Worm (Caenorhabditis elegans): ENCODE data around the gene F49E12.8.

Gene F49E12.8

DNA sequence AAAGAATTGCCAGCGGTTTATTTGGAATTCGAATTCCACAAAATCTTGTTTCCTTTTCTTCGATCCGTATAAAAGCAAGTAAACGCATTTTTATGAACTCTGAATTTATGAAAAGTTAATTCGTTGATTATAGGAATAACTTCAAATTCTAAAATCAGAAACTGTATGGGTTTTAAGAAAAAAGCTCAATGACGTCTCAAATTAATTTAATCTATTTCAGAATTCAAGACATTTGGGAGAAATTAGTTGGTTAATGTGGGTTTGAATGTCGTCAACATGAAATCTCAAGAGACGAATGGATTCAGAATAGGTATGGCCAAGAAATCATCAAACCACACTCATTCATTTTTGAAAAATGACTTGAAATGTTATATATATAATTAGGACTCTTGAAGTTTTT is 1.9 kb upstream of the F49E12.8 start, which contains the start of gene F49E12.7:
F49E12.7 (minus strand) TSS at position 101 of the 400 bp plus-strand sequence.
- TF ChIP-seq nhr-12 (tag; optimal IDR thresholded peaks at IDR 0.05) (no peak), sptf-1 (tag; optimal IDR thresholded peaks at IDR 0.05) (no peak)

DNA sequence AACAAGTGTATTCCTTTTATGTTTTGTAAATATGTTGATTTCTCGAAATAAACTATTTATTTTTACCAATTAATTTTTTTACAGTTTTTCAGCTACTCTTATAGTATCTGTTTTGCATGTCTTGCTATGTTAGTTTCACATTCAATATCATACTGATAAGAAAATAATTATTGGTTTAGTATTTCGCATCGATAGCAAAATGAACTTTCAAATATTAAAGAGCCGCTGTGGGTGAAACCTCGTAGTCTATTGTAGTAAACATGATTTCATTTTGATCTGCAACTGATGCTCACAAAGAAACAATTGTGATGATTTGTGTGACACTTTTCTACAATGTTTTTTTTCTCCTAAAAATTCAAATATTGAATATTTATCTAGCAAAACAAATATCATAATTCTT is 1.9 kb downstream of the F49E12.8 start:
- TF ChIP-seq nhr-28 (tag; optimal IDR thresholded peaks at IDR 0.05) = no peak

DNA sequence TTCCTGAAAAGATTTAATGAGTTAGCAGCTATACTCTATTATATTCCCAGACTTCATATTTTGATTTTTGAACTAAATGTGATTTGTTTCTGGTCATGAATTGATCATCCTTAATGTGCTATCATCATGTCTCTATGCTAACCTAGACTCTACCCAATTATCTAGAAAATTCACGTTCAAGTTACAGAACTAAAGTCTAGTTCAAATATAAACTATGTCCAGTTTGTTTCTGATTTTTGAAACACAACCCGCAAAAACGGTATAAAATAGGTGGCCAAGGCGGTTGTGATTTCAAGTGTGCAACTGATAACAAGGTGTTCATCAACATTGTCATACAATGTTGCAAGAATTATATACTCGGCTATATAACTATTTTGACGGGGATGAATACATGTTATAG is 3.4 kb downstream of the F49E12.8 start, which contains the start of gene F49E12.10:
F49E12.10 (plus strand) TSS at position 301 of the 400 bp plus-strand sequence.
- TF ChIP-seq ceh-83 (GFP tag; optimal IDR thresholded peaks at IDR 0.05) = no peak
- no peak for TF ChIP-seq ham-2 (GFP tag; optimal IDR thresholded peaks at IDR 0.05)
- no peak for TF ChIP-seq drap-1 (GFP tag; optimal IDR thresholded peaks at IDR 0.05)
- TF ChIP-seq elt-1 (tag; optimal IDR thresholded peaks at IDR 0.05; ENCODE audit: borderline replicate concordance, insufficient read depth) = no peak
- no peak for TF ChIP-seq nhr-2 (tag; optimal IDR thresholded peaks at IDR 0.05)
- TF ChIP-seq sptf-1 (tag; optimal IDR thresholded peaks at IDR 0.05) = no peak
- TF ChIP-seq nhr-76 (tag; optimal IDR thresholded peaks at IDR 0.05) = no peak
- no peak for TF ChIP-seq tbx-8 (GFP tag; optimal IDR thresholded peaks at IDR 0.05)
- TF ChIP-seq sem-2 (GFP tag; optimal IDR thresholded peaks at IDR 0.05) = no peak
- TF ChIP-seq unc-62 (GFP tag; optimal IDR thresholded peaks at IDR 0.05) = no peak
- no peak for TF ChIP-seq nhr-28 (tag; optimal IDR thresholded peaks at IDR 0.05)
- TF ChIP-seq snpc-4 (tag; optimal IDR thresholded peaks at IDR 0.05) = no peak
- no peak for TF ChIP-seq zip-8 (tag; optimal IDR thresholded peaks at IDR 0.05)
- TF ChIP-seq hlh-1 (tag; optimal IDR thresholded peaks at IDR 0.05) = no peak
- no peak for TF ChIP-seq ces-1 (GFP tag; optimal IDR thresholded peaks at IDR 0.05)
- TF ChIP-seq ztf-11 (tag; optimal IDR thresholded peaks at IDR 0.05) = no peak
- no peak for TF ChIP-seq mls-2 (tag; optimal IDR thresholded peaks at IDR 0.05)
- no peak for TF ChIP-seq cnd-1 (tag; optimal IDR thresholded peaks at IDR 0.05)
- no peak for TF ChIP-seq M03D4.4 (tag; optimal IDR thresholded peaks at IDR 0.05)

DNA sequence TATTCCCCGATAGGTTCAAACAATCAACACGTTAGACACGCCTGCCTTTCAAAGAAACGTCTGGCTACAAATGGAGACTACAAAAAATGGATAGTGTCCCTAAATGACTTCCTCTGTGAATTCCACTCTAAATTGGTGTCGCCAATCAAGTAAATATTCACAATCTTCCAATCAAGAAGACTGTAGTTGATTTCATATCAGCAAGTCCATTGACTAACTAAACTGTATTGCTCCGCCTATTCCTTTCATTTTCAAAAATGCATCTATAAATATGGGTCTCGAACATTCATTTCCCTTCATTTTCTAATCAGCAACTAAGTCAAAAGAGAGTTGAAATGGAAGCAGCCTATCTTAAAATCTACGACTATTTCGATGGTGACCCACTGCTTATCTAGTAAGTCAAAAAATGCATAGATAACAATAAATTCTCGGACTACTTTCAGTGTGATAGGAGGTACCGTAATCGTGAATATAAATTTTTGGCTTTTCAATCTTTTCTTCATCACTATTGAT is 6.0 kb downstream of the F49E12.8 start, which contains the start of gene drd-1:
drd-1 (plus strand) TSS at position 51 of the 513 bp plus-strand sequence.
- no peak for TF ChIP-seq unc-39 (tag; optimal IDR thresholded peaks at IDR 0.05)
- no peak for TF ChIP-seq zip-8 (tag; optimal IDR thresholded peaks at IDR 0.05)
- TF ChIP-seq ceh-39 (tag; optimal IDR thresholded peaks at IDR 0.05) = no peak
- TF ChIP-seq nhr-237 (tag; optimal IDR thresholded peaks at IDR 0.05) = no peak
- no peak for TF ChIP-seq mep-1 (tag; optimal IDR thresholded peaks at IDR 0.05)
- no peak for TF ChIP-seq nhr-12 (tag; optimal IDR thresholded peaks at IDR 0.05)
- no peak for TF ChIP-seq sem-2 (GFP tag; optimal IDR thresholded peaks at IDR 0.05)
- TF ChIP-seq blmp-1 (tag; optimal IDR thresholded peaks at IDR 0.05) = no peak
- TF ChIP-seq pha-4 (tag; optimal IDR thresholded peaks at IDR 0.05) = no peak
- no peak for TF ChIP-seq flh-1 (GFP tag; optimal IDR thresholded peaks at IDR 0.05)
- no peak for TF ChIP-seq cnd-1 (tag; optimal IDR thresholded peaks at IDR 0.05)

DNA sequence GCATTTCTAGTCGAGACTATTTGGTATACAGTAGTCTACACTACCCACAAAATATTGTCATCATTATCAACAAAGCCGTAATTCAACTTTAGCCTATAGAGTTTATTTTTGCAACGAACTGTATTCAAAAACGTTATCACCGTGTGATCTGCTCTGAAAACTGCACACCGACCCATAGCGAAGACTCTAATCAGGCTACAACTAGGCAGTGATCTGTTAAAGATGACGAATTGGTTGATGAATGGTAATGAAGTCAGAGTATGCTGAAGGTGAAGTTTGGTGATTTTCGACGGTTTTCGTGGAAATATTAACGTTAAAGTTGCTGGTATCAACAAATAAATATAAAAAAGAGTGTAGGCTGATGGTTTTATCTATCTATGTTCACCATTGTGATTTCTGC is 7.2 kb downstream of the F49E12.8 start:
- TF ChIP-seq unc-39 (tag; optimal IDR thresholded peaks at IDR 0.05) (no peak), hlh-1 (tag; optimal IDR thresholded peaks at IDR 0.05) (no peak), snpc-4 (tag; optimal IDR thresholded peaks at IDR 0.05) (no peak), mab-5 (tag; optimal IDR thresholded peaks at IDR 0.05) (no peak), zip-8 (tag; optimal IDR thresholded peaks at IDR 0.05) (no peak), nhr-12 (tag; optimal IDR thresholded peaks at IDR 0.05) (no peak), ceh-83 (GFP tag; optimal IDR thresholded peaks at IDR 0.05) (no peak), tbx-8 (GFP tag; optimal IDR thresholded peaks at IDR 0.05) (no peak), ceh-43 (GFP tag; optimal IDR thresholded peaks at IDR 0.05) (no peak), unc-62 (GFP tag; optimal IDR thresholded peaks at IDR 0.05) (no peak), pha-4 (tag; optimal IDR thresholded peaks at IDR 0.05) (no peak)

DNA sequence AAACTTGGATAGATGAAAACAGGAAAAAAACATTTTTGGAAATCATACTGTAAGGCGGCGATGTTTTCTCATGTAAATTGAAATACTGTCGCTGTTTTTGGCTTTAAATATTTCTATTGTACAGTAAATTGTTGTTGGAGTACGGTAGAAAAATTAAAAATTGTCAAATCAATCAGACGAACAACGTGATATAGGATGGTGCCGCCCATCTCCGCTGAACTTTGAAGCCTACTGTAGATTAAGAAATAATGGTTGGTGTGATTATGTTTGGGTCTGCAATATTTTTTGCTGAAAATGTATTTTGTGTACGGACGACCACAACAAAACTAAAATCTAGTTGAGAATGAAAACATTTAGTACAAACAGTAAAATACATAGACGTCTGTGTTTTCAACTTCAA is 8.5 kb downstream of the F49E12.8 start:
- no peak for TF ChIP-seq ceh-83 (GFP tag; optimal IDR thresholded peaks at IDR 0.05)
- TF ChIP-seq nhr-76 (tag; optimal IDR thresholded peaks at IDR 0.05) = no peak
- no peak for TF ChIP-seq lin-32 (GFP tag; optimal IDR thresholded peaks at IDR 0.05)
- no peak for TF ChIP-seq cnd-1 (tag; optimal IDR thresholded peaks at IDR 0.05)
- no peak for TF ChIP-seq nhr-237 (tag; optimal IDR thresholded peaks at IDR 0.05)
- TF ChIP-seq nhr-2 (tag; optimal IDR thresholded peaks at IDR 0.05) = no peak
- TF ChIP-seq ceh-39 (tag; optimal IDR thresholded peaks at IDR 0.05) = no peak
- TF ChIP-seq mab-5 (tag; optimal IDR thresholded peaks at IDR 0.05) = no peak
- no peak for TF ChIP-seq unc-39 (tag; optimal IDR thresholded peaks at IDR 0.05)
- no peak for TF ChIP-seq unc-62 (GFP tag; optimal IDR thresholded peaks at IDR 0.05)
